Fruit fly (Drosophila melanogaster) whole organism, embryonic: ENCODE measurements around the gene CG43346.
A peak's percentile ranks its signal among the peaks of the same experiment; 100 is the strongest.

Experiments used
- Adf1 ChIP-seq: fragments of 200-800 bp; sonication (Bioruptor generic); IDR thresholded peaks from 2 replicates; pipeline ENCODE4 v1.3.6; 2022; ENCODE audit warnings: missing biosample characterization, missing genetic modification characterization
- B-H1 ChIP-seq: fragments of 200-800 bp; sonication (Bioruptor generic); IDR thresholded peaks from 3 replicates; pipeline ENCODE4 v1.3.6; 2022; ENCODE audit warnings: missing biosample characterization, missing genetic modification characterization
- BEAF-32 ChIP-seq: fragments of 200-800 bp; sonication (Bioruptor generic); optimal IDR thresholded peaks from 3 replicates; lab custom pipeline; 2017; ENCODE audit warnings: missing biosample characterization, missing genetic modification characterization, mild to moderate bottlenecking, moderate library complexity, missing genetic modification reagents
- CG10274 ChIP-seq: fragments of 200-800 bp; sonication (Bioruptor generic); optimal IDR thresholded peaks from 3 replicates; lab custom pipeline; 2017; ENCODE audit warnings: missing biosample characterization, mild to moderate bottlenecking, missing genetic modification characterization
- CG10543 ChIP-seq: fragments of 200-800 bp; sonication (Bioruptor generic); optimal IDR thresholded peaks from 3 replicates; lab custom pipeline; 2017; ENCODE audit warnings: missing biosample characterization, mild to moderate bottlenecking, missing genetic modification characterization, moderate library complexity
- CG11560 ChIP-seq: fragments of 200-800 bp; sonication (Bioruptor generic); IDR thresholded peaks from 3 replicates; pipeline ENCODE4 v1.3.6; 2022; ENCODE audit warnings: missing biosample characterization, missing genetic modification characterization
- CG11695 ChIP-seq: fragments of 200-800 bp; sonication (Bioruptor generic); IDR thresholded peaks from 3 replicates; pipeline ENCODE4 v1.3.6; 2022; ENCODE audit warnings: missing biosample characterization, missing genetic modification characterization
- CG12236 ChIP-seq: fragments of 200-800 bp; sonication (Bioruptor generic); optimal IDR thresholded peaks from 2 replicates; lab custom pipeline; 2016; ENCODE audit warnings: missing biosample characterization, missing genetic modification characterization
- CG12744 ChIP-seq: fragments of 200-800 bp; sonication (Bioruptor generic); optimal IDR thresholded peaks from 2 replicates; lab custom pipeline; 2016; ENCODE audit warnings: missing biosample characterization, missing genetic modification characterization
- CG13424 ChIP-seq: fragments of 200-800 bp; sonication (Bioruptor generic); optimal IDR thresholded peaks from 2 replicates; lab custom pipeline; 2019; ENCODE audit warnings: missing biosample characterization, mild to moderate bottlenecking, missing genetic modification characterization, moderate library complexity
- CG15073 ChIP-seq: fragments of 200-800 bp; sonication (Bioruptor generic); optimal IDR thresholded peaks from 2 replicates; lab custom pipeline; 2016; ENCODE audit warnings: missing biosample characterization, missing genetic modification characterization
- CG16815 ChIP-seq: fragments of 200-800 bp; sonication (Bioruptor generic); optimal IDR thresholded peaks from 3 replicates; lab custom pipeline; 2017; ENCODE audit warnings: missing biosample characterization, mild to moderate bottlenecking, missing genetic modification characterization
- CG17612 ChIP-seq: fragments of 200-800 bp; sonication (Bioruptor generic); IDR thresholded peaks from 2 replicates; pipeline ENCODE4 v1.3.6; 2022; ENCODE audit warnings: missing biosample characterization, missing genetic modification characterization
- CG17829 ChIP-seq: fragments of 200-800 bp; optimal IDR thresholded peaks from 2 replicates; lab custom pipeline; 2019; ENCODE audit warnings: missing biosample characterization, mild to moderate bottlenecking, missing genetic modification characterization, moderate library complexity
- CG2116 ChIP-seq: fragments of 200-800 bp; sonication (Bioruptor generic); optimal IDR thresholded peaks from 3 replicates; lab custom pipeline; 2018; ENCODE audit warnings: missing biosample characterization, mild to moderate bottlenecking, missing genetic modification characterization
- CG2199 ChIP-seq: fragments of 200-800 bp; sonication (Bioruptor generic); IDR thresholded peaks from 3 replicates; pipeline ENCODE4 v1.3.6; 2022; ENCODE audit warnings: missing biosample characterization, missing genetic modification characterization
- CG31441 ChIP-seq: fragments of 200-800 bp; sonication (Bioruptor generic); IDR thresholded peaks from 2 replicates; pipeline ENCODE4 v1.3.6; 2022; ENCODE audit warnings: missing biosample characterization, missing genetic modification characterization
- CG32772 ChIP-seq: fragments of 200-800 bp; sonication (Bioruptor generic); IDR thresholded peaks from 2 replicates; pipeline ENCODE4 v1.3.6; 2022; ENCODE audit warnings: missing biosample characterization, missing genetic modification characterization
- CG6254 ChIP-seq: fragments of 200-800 bp; sonication (Bioruptor generic); optimal IDR thresholded peaks from 3 replicates; lab custom pipeline; 2017; ENCODE audit warnings: mild to moderate bottlenecking, missing biosample characterization, missing genetic modification reagents, missing genetic modification characterization
- CG8478 ChIP-seq: fragments of >200 bp; optimal IDR thresholded peaks from 2 replicates; lab custom pipeline; 2018
- CG8924 ChIP-seq: fragments of 200-800 bp; optimal IDR thresholded peaks from 3 replicates; lab custom pipeline; 2019; ENCODE audit warnings: missing biosample characterization, mild to moderate bottlenecking, missing genetic modification characterization, moderate library complexity
- CG9727 ChIP-seq: fragments of 200-800 bp; sonication (Bioruptor generic); optimal IDR thresholded peaks from 3 replicates; lab custom pipeline; 2017; ENCODE audit warnings: missing biosample characterization, mild to moderate bottlenecking, missing genetic modification characterization
- Dad ChIP-seq: fragments of 200-800 bp; sonication (Bioruptor generic); optimal IDR thresholded peaks from 3 replicates; lab custom pipeline; 2016; ENCODE audit warnings: missing biosample characterization, missing genetic modification characterization
- Doc2 ChIP-seq: fragments of 200-800 bp; sonication (Bioruptor generic); IDR thresholded peaks from 2 replicates; pipeline ENCODE4 v1.3.6; 2022; ENCODE audit warnings: missing biosample characterization, missing genetic modification characterization
- E2f2 ChIP-seq: fragments of 200-800 bp; sonication (Bioruptor generic); IDR thresholded peaks from 2 replicates; pipeline ENCODE4 v1.3.6; 2022; ENCODE audit warnings: missing biosample characterization, missing genetic modification characterization
- Hr3 ChIP-seq: fragments of 200-800 bp; sonication (Bioruptor generic); optimal IDR thresholded peaks from 3 replicates; lab custom pipeline; 2016; ENCODE audit warnings: missing biosample characterization, missing genetic modification characterization
- Hr51 ChIP-seq, 2 experiments: fragments of 200-800 bp; sonication (Bioruptor generic); optimal IDR thresholded peaks; 2 replicates in 1 of 2; 3 replicates in 1 of 2; lab custom pipeline; 2016 to 2018; ENCODE audit warnings: missing biosample characterization in 2 of 2, missing genetic modification characterization in 2 of 2, mild to moderate bottlenecking in 1 of 2, moderate library complexity in 1 of 2
- Jarid2 ChIP-seq: fragments of 200-800 bp; sonication (Bioruptor generic); optimal IDR thresholded peaks from 3 replicates; lab custom pipeline; 2017; ENCODE audit warnings: mild to moderate bottlenecking, missing biosample characterization, missing genetic modification reagents, missing genetic modification characterization
- Scr ChIP-seq: fragments of 200-800 bp; sonication (Bioruptor generic); IDR thresholded peaks from 2 replicates; pipeline ENCODE4 v1.3.6; 2022; ENCODE audit warnings: missing biosample characterization, missing genetic modification characterization; ENCODE audit not compliant: partially characterized antibody
- Side ChIP-seq: fragments of 200-800 bp; sonication (Bioruptor generic); optimal IDR thresholded peaks from 2 replicates; lab custom pipeline; 2016; ENCODE audit warnings: missing biosample characterization, missing genetic modification characterization
- Sin3A ChIP-seq: fragments of >200 bp; optimal IDR thresholded peaks from 2 replicates; lab custom pipeline; 2018
- Six4 ChIP-seq: fragments of 200-800 bp; sonication (Bioruptor generic); optimal IDR thresholded peaks from 2 replicates; lab custom pipeline; 2016; ENCODE audit warnings: missing biosample characterization, missing genetic modification characterization
- Spps ChIP-seq: fragments of 200-800 bp; sonication (Bioruptor generic); optimal IDR thresholded peaks from 2 replicates; lab custom pipeline; 2018; ENCODE audit warnings: missing biosample characterization, mild to moderate bottlenecking, missing genetic modification characterization
- Vsx1 ChIP-seq: fragments of 200-800 bp; sonication (Bioruptor generic); optimal IDR thresholded peaks from 2 replicates; lab custom pipeline; 2017; ENCODE audit warnings: missing biosample characterization, mild to moderate bottlenecking, missing genetic modification characterization, missing genetic modification reagents
- bsh ChIP-seq, 2 experiments: fragments of 200-800 bp; sonication (Bioruptor generic); optimal IDR thresholded peaks; 2 replicates each; lab custom pipeline; 2017 to 2018; ENCODE audit warnings: mild to moderate bottlenecking in 2 of 2, missing biosample characterization in 2 of 2, missing genetic modification characterization in 2 of 2, moderate library complexity in 1 of 2
- caup ChIP-seq: fragments of 200-800 bp; sonication (Bioruptor generic); optimal IDR thresholded peaks from 3 replicates; lab custom pipeline; 2017; ENCODE audit warnings: missing biosample characterization, mild to moderate bottlenecking, missing genetic modification characterization, moderate library complexity; ENCODE audit not compliant: severe bottlenecking
- chm ChIP-seq: fragments of 200-800 bp; sonication (Bioruptor generic); IDR thresholded peaks from 2 replicates; pipeline ENCODE4 v1.3.6; 2022; ENCODE audit warnings: missing biosample characterization, missing genetic modification characterization
- corto ChIP-seq: fragments of 200-800 bp; sonication (Bioruptor generic); optimal IDR thresholded peaks from 2 replicates; lab custom pipeline; 2016; ENCODE audit warnings: missing biosample characterization, mild to moderate bottlenecking, missing genetic modification characterization, moderate library complexity
- crc ChIP-seq: fragments of 200-800 bp; sonication (Bioruptor generic); optimal IDR thresholded peaks from 2 replicates; lab custom pipeline; 2016; ENCODE audit warnings: missing biosample characterization, missing genetic modification characterization
- croc ChIP-seq: fragments of 200-800 bp; sonication (Bioruptor generic); conservative IDR thresholded peaks from 3 replicates; pipeline ENCODE4 v1.3.6; 2022; ENCODE audit warnings: missing biosample characterization, missing genetic modification characterization
- danr ChIP-seq: fragments of 200-800 bp; sonication (Bioruptor generic); IDR thresholded peaks from 2 replicates; pipeline ENCODE4 v1.3.6; 2022; ENCODE audit warnings: missing biosample characterization, missing genetic modification characterization
- dati ChIP-seq: fragments of 200-800 bp; sonication (Bioruptor generic); IDR thresholded peaks from 2 replicates; pipeline ENCODE4 v1.3.6; 2022; ENCODE audit warnings: missing biosample characterization, missing genetic modification characterization
- dimm ChIP-seq: fragments of 200-800 bp; sonication (Bioruptor generic); IDR thresholded peaks from 2 replicates; pipeline ENCODE4 v1.3.6; 2022; ENCODE audit warnings: missing biosample characterization, missing genetic modification characterization
- insv ChIP-seq, 2 experiments: fragments of 200-800 bp; sonication (Bioruptor generic); optimal IDR thresholded peaks; 3 replicates each; lab custom pipeline; 2016 to 2018; ENCODE audit warnings: missing biosample characterization in 2 of 2, missing genetic modification characterization in 2 of 2
- lilli ChIP-seq: fragments of 200-800 bp; sonication (Bioruptor generic); optimal IDR thresholded peaks from 3 replicates; lab custom pipeline; 2016; ENCODE audit warnings: missing biosample characterization, missing genetic modification characterization
- lola ChIP-seq, 3 experiments: fragments of >200 bp in 2 of 3; fragments of 200-800 bp in 1 of 3; sonication (Bioruptor generic) in 1 of 3; optimal IDR thresholded peaks; 2 replicates each; lab custom pipeline; 2017 to 2019; ENCODE audit warnings: missing biosample characterization in 3 of 3, missing genetic modification characterization in 3 of 3, mild to moderate bottlenecking in 1 of 3, moderate library complexity in 1 of 3
- nerfin-2 ChIP-seq: fragments of 200-800 bp; sonication (Bioruptor generic); IDR thresholded peaks from 2 replicates; pipeline ENCODE4 v1.3.6; 2022; ENCODE audit warnings: missing biosample characterization, missing genetic modification characterization; ENCODE audit not compliant: partially characterized antibody
- ro ChIP-seq: fragments of 200-800 bp; sonication (Bioruptor generic); IDR thresholded peaks from 2 replicates; pipeline ENCODE4 v1.3.6; 2022; ENCODE audit warnings: missing biosample characterization, missing genetic modification characterization
- salm ChIP-seq: fragments of 200-800 bp; sonication (Bioruptor generic); optimal IDR thresholded peaks from 2 replicates; lab custom pipeline; 2018; ENCODE audit warnings: missing biosample characterization, mild to moderate bottlenecking, missing genetic modification characterization
- tio ChIP-seq: fragments of 200-800 bp; sonication (Bioruptor generic); optimal IDR thresholded peaks from 2 replicates; lab custom pipeline; 2017; ENCODE audit warnings: missing biosample characterization, missing genetic modification characterization, inconsistent platforms
- wor ChIP-seq: fragments of 200-800 bp; sonication (Bioruptor generic); IDR thresholded peaks from 2 replicates; pipeline ENCODE4 v1.3.6; 2022; ENCODE audit warnings: missing biosample characterization, missing genetic modification characterization

The CG43346 gene

dm6 chr2L:21149053-21149452 lies 19.3 kb downstream of the CG43346 start (continued):
- TF ChIP-seq CG31441 (GFP tag; lab: Robert Waterston, UW) (peak; percentile 59; the same call in 1 of the 2 replicates), Six4 (peak; percentile 64), lola (GFP tag; optimal IDR thresholded peaks at IDR 0.05; lab: Kevin White, UChicago) (peak in 1 of 3 experiments; percentile 24), CG2199 (GFP tag; lab: Robert Waterston, UW) (no peak; the same call in 2 of the 3 replicates), BEAF-32 (GFP tag; lab: Kevin White, UChicago) (peak; percentile 72), CG12236 (GFP tag; lab: Kevin White, UChicago) (no peak), CG16815 (GFP tag; lab: Kevin White, UChicago) (no peak), insv (GFP tag; optimal IDR thresholded peaks at IDR 0.05; lab: Kevin White, UChicago) (no peak), Hr51 (GFP tag; optimal IDR thresholded peaks at IDR 0.05; lab: Kevin White, UChicago) (peak in 1 of 2 experiments; percentile 70), CG10543 (GFP tag; lab: Kevin White, UChicago) (no peak), ro (GFP tag; lab: Robert Waterston, UW) (no peak), danr (GFP tag; lab: Robert Waterston, UW) (no peak), crc (GFP tag; lab: Kevin White, UChicago) (no peak), bsh (GFP tag; optimal IDR thresholded peaks at IDR 0.05; lab: Kevin White, UChicago) (peak in 1 of 2 experiments; percentile 67), CG8924 (tag; lab: Kevin White, UChicago) (peak; percentile 60), Spps (tag; lab: Kevin White, UChicago) (peak; percentile 47), E2f2 (GFP tag; lab: Robert Waterston, UW) (peak; percentile 91), Scr (GFP tag; lab: Robert Waterston, UW) (peak; percentile 67), Adf1 (GFP tag; lab: Robert Waterston, UW) (no peak), Doc2 (no peak), Jarid2 (no peak), lilli (GFP tag; lab: Kevin White, UChicago) (peak; percentile 47), CG9727 (GFP tag; lab: Kevin White, UChicago) (peak; percentile 56), tio (GFP tag; lab: Kevin White, UChicago) (peak; percentile 26), Vsx1 (GFP tag; lab: Kevin White, UChicago) (no peak), CG12744 (GFP tag; lab: Kevin White, UChicago) (peak; percentile 12), corto (GFP tag; lab: Kevin White, UChicago) (no peak), dimm (GFP tag; lab: Robert Waterston, UW) (no peak), CG6254 (GFP tag; lab: Kevin White, UChicago) (peak; percentile 15), salm (tag; lab: Kevin White, UChicago) (no peak), chm (GFP tag; lab: Robert Waterston, UW) (peak; percentile 33; the same call in 1 of the 2 replicates), CG17612 (no peak), Sin3A (lab: Kevin White, UChicago) (no peak), B-H1 (GFP tag; lab: Robert Waterston, UW) (no peak; the same call in 2 of the 3 replicates), CG11695 (GFP tag; lab: Robert Waterston, UW) (0 out of 3 replicates have a peak, but pooled peaks have one; percentile 44), CG32772 (GFP tag; lab: Robert Waterston, UW) (0 out of 2 replicates have a peak, but pooled peaks have one; percentile 23), CG11560 (peak; percentile 43; the same call in 1 of the 3 replicates), CG15073 (no peak), Dad (GFP tag; lab: Kevin White, UChicago) (no peak), CG17829 (peak; percentile 63), Side (GFP tag; lab: Kevin White, UChicago) (no peak), wor (no peak), CG13424 (tag; lab: Kevin White, UChicago) (peak; percentile 37), dati (GFP tag; lab: Robert Waterston, UW) (no peak), croc (GFP tag; lab: Robert Waterston, UW) (no peak), CG10274 (GFP tag; lab: Kevin White, UChicago) (no peak), Hr3 (GFP tag; lab: Kevin White, UChicago) (peak; percentile 41), CG8478 (lab: Kevin White, UChicago) (no peak), caup (GFP tag; lab: Kevin White, UChicago) (no peak), nerfin-2 (GFP tag; lab: Robert Waterston, UW) (no peak), CG2116 (peak; percentile 93)
